Fruit fly (Drosophila melanogaster): ENCODE measurements around the gene vig2.

The vig2 gene

DNA sequence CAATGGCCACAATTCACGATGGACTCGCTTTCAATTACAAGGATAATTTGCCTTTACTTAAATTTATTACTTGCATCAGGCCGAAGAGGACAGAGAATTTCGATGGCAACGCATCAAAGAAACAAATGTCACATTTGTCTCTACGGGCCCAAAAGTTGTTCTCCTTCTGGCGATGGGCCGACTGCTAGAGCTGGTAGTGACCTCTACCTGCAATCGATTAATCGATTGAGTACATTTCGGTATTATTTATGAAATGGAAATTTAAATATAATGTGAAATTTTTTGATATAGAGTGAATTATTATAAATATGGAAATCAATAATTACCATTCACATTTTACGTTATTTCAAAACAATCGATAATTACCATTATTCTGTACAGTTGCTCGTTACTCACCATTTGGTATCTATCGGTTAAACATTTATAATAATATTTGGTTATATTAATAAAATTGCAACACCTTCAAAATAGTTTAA lies 399 bp upstream of the vig2 start, which contains the start of the genes CG31510 and TTLL5 (continued):
- TF ChIP-seq CG9932 (GFP tag; IDR thresholded peaks at IDR 0.05) (no peak), MBD-R2 (GFP tag; IDR thresholded peaks at IDR 0.05) (peak; percentile 71), CG8359 (GFP tag; optimal IDR thresholded peaks at IDR 0.05; ENCODE audit: borderline replicate concordance) (no peak), Max (GFP tag; optimal IDR thresholded peaks at IDR 0.05) (no peak), bbx (GFP tag; IDR thresholded peaks at IDR 0.05; ENCODE audit: partially characterized antibody) (peak; percentile 60), CG42726 (GFP tag; IDR thresholded peaks at IDR 0.05; ENCODE audit: partially characterized antibody) (peak; percentile 48; the same call in 1 of the 2 replicates), sna (GFP tag; IDR thresholded peaks at IDR 0.05; ENCODE audit: partially characterized antibody) (peak; percentile 61), nerfin-2 (GFP tag; IDR thresholded peaks at IDR 0.05; ENCODE audit: partially characterized antibody) (peak; percentile 26; the same call in 1 of the 2 replicates), wor (GFP tag; IDR thresholded peaks at IDR 0.05) (no peak), CG2116 (GFP tag; optimal IDR thresholded peaks at IDR 0.05) (no peak), Jarid2 (GFP tag; optimal IDR thresholded peaks at IDR 0.05) (no peak), CG7963 (GFP tag; IDR thresholded peaks at IDR 0.05; ENCODE audit: partially characterized antibody) (peak; percentile 70), dm (GFP tag; optimal IDR thresholded peaks at IDR 0.05) (peak; percentile 27), Hsf (GFP tag; optimal IDR thresholded peaks at IDR 0.05) (no peak), CG6765 (GFP tag; optimal IDR thresholded peaks at IDR 0.05) (no peak), HLHmδ (GFP tag; optimal IDR thresholded peaks at IDR 0.05) (no peak), sug (tag; optimal IDR thresholded peaks at IDR 0.05) (no peak), jumu (GFP tag; optimal IDR thresholded peaks at IDR 0.05) (no peak), gro (GFP tag; optimal IDR thresholded peaks at IDR 0.05) (peak; percentile 30), Meics (GFP tag; optimal IDR thresholded peaks at IDR 0.05) (no peak), Tbp (GFP tag; optimal IDR thresholded peaks at IDR 0.05) (no peak), Optix (GFP tag; IDR thresholded peaks at IDR 0.05) (no peak), pzg (GFP tag; optimal IDR thresholded peaks at IDR 0.05) (peak; percentile 43), CG11560 (tag; IDR thresholded peaks at IDR 0.05) (0 out of 3 replicates have a peak, but pooled peaks have one; percentile 30), CoRest (tag; optimal IDR thresholded peaks at IDR 0.05) (no peak), Dref (GFP tag; IDR thresholded peaks at IDR 0.05) (peak; percentile 72), Dip3 (GFP tag; optimal IDR thresholded peaks at IDR 0.05) (peak; percentile 12), Atf3 (GFP tag; optimal IDR thresholded peaks at IDR 0.05) (no peak), nom (GFP tag; optimal IDR thresholded peaks at IDR 0.05) (no peak), CG31388 (GFP tag; optimal IDR thresholded peaks at IDR 0.05) (no peak), abd-A (tag; optimal IDR thresholded peaks at IDR 0.05) (no peak), maf-S (GFP tag; optimal IDR thresholded peaks at IDR 0.05) (no peak), dimm (GFP tag; IDR thresholded peaks at IDR 0.05) (no peak), lov (optimal IDR thresholded peaks at IDR 0.05) (no peak), lov (GFP tag; IDR thresholded peaks at IDR 0.05) (0 out of 3 replicates have a peak, but pooled peaks have one; percentile 67), Hr78 (GFP tag; optimal IDR thresholded peaks at IDR 0.05) (no peak), sc (optimal IDR thresholded peaks at IDR 0.05) (no peak), sc (GFP tag; optimal IDR thresholded peaks at IDR 0.05) (no peak), hkb (optimal IDR thresholded peaks at IDR 0.05) (no peak), hkb (GFP tag; IDR thresholded peaks at IDR 0.05) (no peak), CG12155 (GFP tag; optimal IDR thresholded peaks at IDR 0.05) (no peak), CHES-1-like (GFP tag; optimal IDR thresholded peaks at IDR 0.05) (peak; percentile 13), Spps (tag; optimal IDR thresholded peaks at IDR 0.05) (no peak), Pdp1 (GFP tag; optimal IDR thresholded peaks at IDR 0.05) (no peak), CG7786 (GFP tag; optimal IDR thresholded peaks at IDR 0.05) (no peak), bcd (GFP tag; optimal IDR thresholded peaks at IDR 0.05) (no peak), Bdp1 (GFP tag; optimal IDR thresholded peaks at IDR 0.05) (no peak), CG1792 (GFP tag; optimal IDR thresholded peaks at IDR 0.05) (no peak), hb (GFP tag; IDR thresholded peaks at IDR 0.05; ENCODE audit: partially characterized antibody) (no peak; the same call in none of the 3 replicates), gcm (GFP tag; optimal IDR thresholded peaks at IDR 0.05) (peak; percentile 13), CG10431 (GFP tag; optimal IDR thresholded peaks at IDR 0.05) (no peak)
